Worm (Caenorhabditis elegans) whole organism, early embryonic: ENCODE data around the gene dos-2.

Source experiments
- B0310.2 ChIP-seq: sonication (generic microtip); optimal IDR thresholded peaks from 2 replicates; lab custom pipeline; 2016; ENCODE audit warnings: mild to moderate bottlenecking, missing genetic modification characterization, missing compliant biosample characterization
- F13C5.2 ChIP-seq: sonication (generic microtip); optimal IDR thresholded peaks from 2 replicates; lab custom pipeline; 2017; ENCODE audit warnings: mild to moderate bottlenecking, missing genetic modification characterization, inconsistent platforms, missing compliant biosample characterization
- aly-1 ChIP-seq: sonication (generic microtip); optimal IDR thresholded peaks from 2 replicates; lab custom pipeline; 2016; ENCODE audit warnings: missing genetic modification characterization, missing compliant biosample characterization
- ama-1 ChIP-seq: fragments of 150-350 bp; optimal IDR thresholded peaks from 2 replicates; lab custom pipeline; 2014
- ceh-36 ChIP-seq: sonication (generic microtip); optimal IDR thresholded peaks from 2 replicates; lab custom pipeline; 2016; ENCODE audit warnings: missing genetic modification characterization, inconsistent platforms, missing compliant biosample characterization
- flt-1 ChIP-seq: fragments of 200-800 bp; sonication (Bioruptor generic); IDR thresholded peaks from 2 replicates; pipeline ENCODE4 v1.3.6; 2022; ENCODE audit warnings: missing genetic modification characterization, missing compliant biosample characterization
- hmbx-1 ChIP-seq: sonication (generic microtip); optimal IDR thresholded peaks from 2 replicates; lab custom pipeline; 2016; ENCODE audit warnings: mild to moderate bottlenecking, missing genetic modification characterization, missing compliant biosample characterization
- hmg-4 ChIP-seq: fragments of 200-800 bp; sonication (Bioruptor generic); optimal IDR thresholded peaks from 2 replicates; lab custom pipeline; 2018; ENCODE audit warnings: mild to moderate bottlenecking, missing genetic modification characterization, missing compliant biosample characterization
- hnd-1 ChIP-seq: sonication (generic microtip); optimal IDR thresholded peaks from 2 replicates; lab custom pipeline; 2016; ENCODE audit warnings: missing genetic modification characterization, missing compliant biosample characterization
- pes-1 ChIP-seq: fragments of 200-800 bp; sonication (Bioruptor generic); IDR thresholded peaks from 2 replicates; pipeline ENCODE4 v1.3.6; 2022; ENCODE audit warnings: missing genetic modification reagents, missing genetic modification characterization, missing compliant biosample characterization

- TF ChIP-seq B0310.2 (tag; lab: Kevin White, UChicago) (no peak), flt-1 (no peak), ama-1 (lab: Kevin White, UChicago) (no peak), ceh-36 (no peak), F13C5.2 (tag; lab: Kevin White, UChicago) (no peak), hmg-4 (GFP tag; lab: Kevin White, UChicago) (no peak), hnd-1 (no peak), hmbx-1 (tag; lab: Kevin White, UChicago) (no peak), pes-1 (GFP tag; lab: Robert Waterston, UW) (no peak), aly-1 (no peak)
These were observed 42.4 kb upstream of the dos-2 start, which contains the start of gene Y14H12B.2 for ce11 chrII:3933640-3934039.
